Worm (Caenorhabditis elegans) whole organism, L4 larva: ENCODE measurements around the gene ccch-1.

Experiments
- D1046.2 ChIP-seq: fragments of 200-800 bp; sonication (Bioruptor generic); IDR thresholded peaks from 2 replicates; pipeline ENCODE4 v1.3.6; 2022; ENCODE audit warnings: missing genetic modification characterization, missing compliant biosample characterization
- F10B5.3 ChIP-seq: sonication (generic microtip); optimal IDR thresholded peaks from 2 replicates; lab custom pipeline; 2016; ENCODE audit warnings: mild to moderate bottlenecking, missing genetic modification characterization, missing compliant biosample characterization
- F37D6.2 ChIP-seq: sonication (generic microtip); optimal IDR thresholded peaks from 2 replicates; lab custom pipeline; 2016; ENCODE audit warnings: mild to moderate bottlenecking, missing genetic modification characterization, missing compliant biosample characterization
- T20F7.1 ChIP-seq: fragments of 200-800 bp; sonication (Bioruptor generic); optimal IDR thresholded peaks from 2 replicates; lab custom pipeline; 2018; ENCODE audit warnings: mild to moderate bottlenecking, missing genetic modification characterization, missing compliant biosample characterization
- T26A8.4 ChIP-seq: fragments of 200-800 bp; sonication (Bioruptor generic); IDR thresholded peaks from 2 replicates; pipeline ENCODE4 v1.3.6; 2022; ENCODE audit warnings: missing genetic modification characterization, missing compliant biosample characterization
- ZK337.2 ChIP-seq: fragments of 200-800 bp; sonication (Bioruptor generic); IDR thresholded peaks from 2 replicates; pipeline ENCODE4 v1.3.6; 2022; ENCODE audit warnings: missing genetic modification reagents, missing genetic modification characterization, missing compliant biosample characterization
- ZK546.5 ChIP-seq, 2 experiments: sonication (generic microtip); optimal IDR thresholded peaks; 2 replicates each; lab custom pipeline; 2017; ENCODE audit warnings: missing biosample characterization in 2 of 2, missing genetic modification characterization in 2 of 2
- aha-1 ChIP-seq: fragments of 150-350 bp; peaks from one replicate; lab custom pipeline; 2014; ENCODE audit warnings: missing biosample characterization, missing genetic modification characterization
- attf-4 ChIP-seq: sonication (generic microtip); optimal IDR thresholded peaks from 3 replicates; lab custom pipeline; 2017; ENCODE audit warnings: missing biosample characterization, missing genetic modification characterization
- ces-1 ChIP-seq: fragments of 150-350 bp; sonication (generic microtip); optimal IDR thresholded peaks from 4 replicates; lab custom pipeline; 2014; ENCODE audit warnings: missing biosample characterization, missing genetic modification reagents, missing genetic modification characterization
- cey-2 ChIP-seq: sonication (generic microtip); optimal IDR thresholded peaks from 3 replicates; lab custom pipeline; 2017; ENCODE audit warnings: missing genetic modification characterization, mild to moderate bottlenecking, missing compliant biosample characterization, antibody characterized with exemption, borderline replicate concordance; ENCODE audit not compliant: insufficient read depth
- ctbp-1 ChIP-seq: fragments of 200-800 bp; sonication (Bioruptor generic); IDR thresholded peaks from 2 replicates; pipeline ENCODE4 v1.3.6; 2022; ENCODE audit warnings: missing genetic modification reagents, missing genetic modification characterization, missing compliant biosample characterization
- daf-16 ChIP-seq, 3 experiments: sonication (generic microtip); optimal IDR thresholded peaks; 2 replicates each; lab custom pipeline; 2016 to 2017; ENCODE audit warnings: missing genetic modification characterization in 3 of 3, missing genetic modification reagents in 3 of 3, mild to moderate bottlenecking in 2 of 3, missing compliant biosample characterization in 2 of 3, missing biosample characterization in 1 of 3, moderate library complexity in 1 of 3
- dmd-6 ChIP-seq: fragments of 200-800 bp; sonication (Bioruptor generic); IDR thresholded peaks from 2 replicates; pipeline ENCODE4 v1.3.6; 2022; ENCODE audit warnings: missing genetic modification reagents, missing genetic modification characterization, missing compliant biosample characterization
- dpl-1 ChIP-seq: fragments of 150-350 bp; optimal IDR thresholded peaks from 2 replicates; lab custom pipeline; 2014; ENCODE audit warnings: missing biosample characterization, missing genetic modification reagents, missing genetic modification characterization
- dve-1 ChIP-seq: sonication (generic microtip); optimal IDR thresholded peaks from 2 replicates; lab custom pipeline; 2017; ENCODE audit warnings: antibody characterized with exemption, mild to moderate bottlenecking, missing genetic modification characterization, missing compliant biosample characterization; ENCODE audit not compliant: insufficient read depth
- egl-27 ChIP-seq: sonication (generic microtip); optimal IDR thresholded peaks from 3 replicates; lab custom pipeline; 2017; ENCODE audit warnings: missing biosample characterization, missing genetic modification reagents, missing genetic modification characterization
- fkh-10 ChIP-seq: fragments of 150-350 bp; optimal IDR thresholded peaks from 2 replicates; lab custom pipeline; 2014; ENCODE audit warnings: missing biosample characterization, missing genetic modification reagents, missing genetic modification characterization
- hlh-30 ChIP-seq: sonication (generic microtip); optimal IDR thresholded peaks from 2 replicates; lab custom pipeline; 2017; ENCODE audit warnings: antibody characterized with exemption, mild to moderate bottlenecking, missing genetic modification characterization, missing compliant biosample characterization; ENCODE audit not compliant: insufficient read depth
- lim-7 ChIP-seq: fragments of 200-800 bp; sonication (Bioruptor generic); IDR thresholded peaks from 2 replicates; pipeline ENCODE4 v1.3.6; 2022; ENCODE audit warnings: missing genetic modification characterization, missing compliant biosample characterization
- lsy-2 ChIP-seq, 2 experiments: fragments of 150-350 bp in 1 of 2; sonication (generic microtip) in 1 of 2; optimal IDR thresholded peaks; 2 replicates each; lab custom pipeline; 2014 to 2017; ENCODE audit warnings: missing biosample characterization in 2 of 2, missing genetic modification characterization in 2 of 2
- mdl-1 ChIP-seq, 2 experiments: fragments of 150-350 bp in 1 of 2; sonication (generic microtip) in 1 of 2; optimal IDR thresholded peaks; 2 replicates each; lab custom pipeline; 2014 to 2017; ENCODE audit warnings: missing biosample characterization in 2 of 2, missing genetic modification characterization in 2 of 2
- mep-1 ChIP-seq: fragments of 150-350 bp; sonication (generic microtip); optimal IDR thresholded peaks from 3 replicates; lab custom pipeline; 2014; ENCODE audit warnings: missing biosample characterization, missing genetic modification characterization
- mes-2 ChIP-seq: sonication (generic microtip); optimal IDR thresholded peaks from 2 replicates; lab custom pipeline; 2016; ENCODE audit warnings: missing genotype, mild to moderate bottlenecking, missing genetic modification characterization, missing compliant biosample characterization; ENCODE audit not compliant: poor library complexity, severe bottlenecking
- mxl-2 ChIP-seq: fragments of 200-800 bp; sonication (Bioruptor generic); conservative IDR thresholded peaks from 2 replicates; pipeline ENCODE4 v1.3.6; 2022; ENCODE audit warnings: missing genetic modification reagents, missing genetic modification characterization, missing compliant biosample characterization
- mxl-3 ChIP-seq: fragments of 200-800 bp; sonication (Bioruptor generic); optimal IDR thresholded peaks from 2 replicates; lab custom pipeline; 2018; ENCODE audit warnings: mild to moderate bottlenecking, missing genetic modification characterization, missing compliant biosample characterization
- nhr-10 ChIP-seq: fragments of 150-350 bp; optimal IDR thresholded peaks from 2 replicates; lab custom pipeline; 2014; ENCODE audit warnings: missing biosample characterization, missing genetic modification characterization
- nhr-11 ChIP-seq: fragments of 150-350 bp; optimal IDR thresholded peaks from 2 replicates; lab custom pipeline; 2014; ENCODE audit warnings: missing biosample characterization, missing genetic modification characterization
- nhr-28 ChIP-seq: fragments of 150-350 bp; optimal IDR thresholded peaks from 2 replicates; lab custom pipeline; 2014; ENCODE audit warnings: missing biosample characterization, missing genetic modification characterization
- nhr-42 ChIP-seq: fragments of 200-800 bp; sonication (Bioruptor generic); IDR thresholded peaks from 2 replicates; pipeline ENCODE4 v1.3.6; 2022; ENCODE audit warnings: missing genetic modification characterization, missing compliant biosample characterization
- nhr-48 ChIP-seq: sonication (generic microtip); optimal IDR thresholded peaks from 2 replicates; lab custom pipeline; 2016; ENCODE audit warnings: mild to moderate bottlenecking, missing genetic modification characterization, missing compliant biosample characterization
- nhr-77 ChIP-seq: fragments of 150-350 bp; optimal IDR thresholded peaks from 2 replicates; lab custom pipeline; 2014; ENCODE audit warnings: missing biosample characterization, missing genetic modification characterization
- pha-4 ChIP-seq, 2 experiments: fragments of 150-350 bp in 1 of 2; fragments of 200-800 bp in 1 of 2; sonication (Bioruptor generic) in 1 of 2; IDR thresholded peaks in 1 of 2; optimal IDR thresholded peaks in 1 of 2; 2 replicates each; pipeline versions ENCODE4 v1.3.6 to Lab custom; 2014 to 2022; ENCODE audit warnings: missing genetic modification characterization in 2 of 2, missing genetic modification reagents in 2 of 2, missing biosample characterization in 1 of 2, missing compliant biosample characterization in 1 of 2
- php-3 ChIP-seq: fragments of 200-800 bp; sonication (Bioruptor generic); IDR thresholded peaks from 2 replicates; pipeline ENCODE4 v1.3.6; 2022; ENCODE audit warnings: missing genetic modification reagents, missing genetic modification characterization, missing compliant biosample characterization
- pqm-1 ChIP-seq: sonication (generic microtip); optimal IDR thresholded peaks from 2 replicates; lab custom pipeline; 2017; ENCODE audit warnings: missing biosample characterization, missing genetic modification characterization
- rbr-2 ChIP-seq: sonication (generic microtip); optimal IDR thresholded peaks from 2 replicates; lab custom pipeline; 2016; ENCODE audit warnings: missing genotype, missing genetic modification characterization, missing compliant biosample characterization
- saeg-2 ChIP-seq: fragments of 200-800 bp; sonication (Bioruptor generic); IDR thresholded peaks from 2 replicates; pipeline ENCODE4 v1.3.6; 2022; ENCODE audit warnings: missing genetic modification reagents, missing genetic modification characterization, missing compliant biosample characterization
- sdz-12 ChIP-seq: fragments of 200-800 bp; sonication (Bioruptor generic); optimal IDR thresholded peaks from 2 replicates; lab custom pipeline; 2018; ENCODE audit warnings: mild to moderate bottlenecking, missing genetic modification characterization, missing compliant biosample characterization
- skn-1 ChIP-seq: fragments of 150-350 bp; optimal IDR thresholded peaks from 2 replicates; lab custom pipeline; 2014; ENCODE audit warnings: missing biosample characterization, missing genetic modification characterization
- spr-3 ChIP-seq: fragments of 200-800 bp; sonication (Bioruptor generic); optimal IDR thresholded peaks from 2 replicates; lab custom pipeline; 2018; ENCODE audit warnings: mild to moderate bottlenecking, missing genetic modification characterization, missing compliant biosample characterization
- tra-1 ChIP-seq: fragments of 200-800 bp; sonication (Bioruptor generic); IDR thresholded peaks from 2 replicates; pipeline ENCODE4 v1.3.6; 2022; ENCODE audit warnings: missing genetic modification reagents, missing genetic modification characterization, missing compliant biosample characterization
- unc-130 ChIP-seq: sonication (generic microtip); optimal IDR thresholded peaks from 2 replicates; lab custom pipeline; 2016; ENCODE audit warnings: missing genetic modification reagents, missing genetic modification characterization, missing compliant biosample characterization
- unc-62 ChIP-seq, 3 experiments: fragments of 150-350 bp in 1 of 3; sonication (generic microtip); optimal IDR thresholded peaks in 2 of 3; peaks in 1 of 3; 1 replicate in 1 of 3; 2 replicates in 2 of 3; lab custom pipeline; 2014 to 2017; ENCODE audit warnings: missing biosample characterization in 3 of 3, missing genetic modification characterization in 3 of 3, missing genetic modification reagents in 3 of 3, missing genotype in 1 of 3
- vab-7 ChIP-seq: fragments of 200-800 bp; sonication (Bioruptor generic); IDR thresholded peaks from 2 replicates; pipeline ENCODE4 v1.3.6; 2022; ENCODE audit warnings: missing genetic modification reagents, missing genetic modification characterization, missing compliant biosample characterization
- zip-2 ChIP-seq: fragments of 150-350 bp; optimal IDR thresholded peaks from 2 replicates; lab custom pipeline; 2014; ENCODE audit warnings: missing biosample characterization, missing genetic modification characterization

Gene ccch-1

DNA sequence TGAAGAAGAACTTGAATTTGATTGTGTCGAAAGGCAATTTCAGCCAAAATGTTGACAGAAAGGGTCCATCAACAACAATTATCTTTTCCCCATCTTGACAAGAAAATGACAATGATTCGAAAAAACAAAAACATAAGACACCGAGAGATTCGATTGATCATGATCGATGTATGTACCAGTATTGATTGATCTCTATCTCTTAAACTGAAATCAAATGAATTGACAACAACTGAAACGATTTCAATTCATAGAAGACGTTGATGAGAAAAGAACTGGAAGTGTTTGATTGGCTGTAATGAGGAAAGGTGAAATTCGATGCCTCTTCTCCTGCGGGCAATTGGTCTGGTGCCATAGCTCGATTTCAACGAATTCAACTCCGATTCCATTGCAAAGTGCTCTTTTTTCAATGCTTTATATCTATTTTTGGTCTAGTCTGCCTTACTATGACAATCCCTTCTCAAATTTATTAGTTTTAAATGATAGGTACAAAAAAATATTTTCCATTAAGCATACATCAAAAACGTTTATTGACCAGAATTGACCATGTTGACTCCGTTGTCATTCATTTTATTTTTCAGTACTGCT is 5.8 kb downstream of the ccch-1 start:
- no peak for TF ChIP-seq nhr-11
- no peak for TF ChIP-seq php-3 (GFP tag; lab: Robert Waterston, UW)
- TF ChIP-seq egl-27 (tag; lab: Kevin White, UChicago): no peak
- no peak for TF ChIP-seq dpl-1 (GFP tag; lab: Kevin White, UChicago)
- TF ChIP-seq F37D6.2: no peak
- no peak for TF ChIP-seq pqm-1 (tag; lab: Kevin White, UChicago)
- TF ChIP-seq skn-1 (tag; lab: Kevin White, UChicago): no peak
- no peak for TF ChIP-seq ZK337.2 (GFP tag; lab: Robert Waterston, UW)
- TF ChIP-seq tra-1 (GFP tag; lab: Robert Waterston, UW): no peak
- no peak for TF ChIP-seq zip-2 (tag; lab: Kevin White, UChicago)
- no peak for TF ChIP-seq mxl-2
- TF ChIP-seq nhr-42: no peak
- TF ChIP-seq T20F7.1 (GFP tag; lab: Kevin White, UChicago): no peak
- peak in 1 of 2 experiments; percentile 93 for TF ChIP-seq unc-62 (GFP tag; optimal IDR thresholded peaks at IDR 0.05 in 1 of 2; lab: Kevin White, UChicago)
- TF ChIP-seq unc-62 (tag; optimal IDR thresholded peaks at IDR 0.05; lab: Kevin White, UChicago): no peak
- peak in 1 of 2 experiments; percentile 29 for TF ChIP-seq daf-16 (GFP tag; optimal IDR thresholded peaks at IDR 0.05; lab: Kevin White, UChicago)
- TF ChIP-seq daf-16 (tag; optimal IDR thresholded peaks at IDR 0.05; lab: Kevin White, UChicago): no peak
- TF ChIP-seq unc-130 (GFP tag; lab: Kevin White, UChicago): no peak
- peak; percentile 93 for TF ChIP-seq aha-1
- TF ChIP-seq saeg-2: no peak
- TF ChIP-seq vab-7: no peak
- TF ChIP-seq ZK546.5 (tag; optimal IDR thresholded peaks at IDR 0.05; lab: Kevin White, UChicago): no peak
- no peak for TF ChIP-seq ces-1
- TF ChIP-seq lim-7 (GFP tag; lab: Robert Waterston, UW): no peak
- TF ChIP-seq sdz-12 (GFP tag; lab: Kevin White, UChicago): no peak
- no peak for TF ChIP-seq spr-3 (GFP tag; lab: Kevin White, UChicago)
- 0 out of 2 replicates have a peak, but pooled peaks have one; percentile 51 for TF ChIP-seq D1046.2
- 0 out of 2 replicates have a peak, but pooled peaks have one; percentile 39 for TF ChIP-seq pha-4 (GFP tag; IDR thresholded peaks at IDR 0.05; lab: Robert Waterston, UW)
- no peak for TF ChIP-seq pha-4 (tag; optimal IDR thresholded peaks at IDR 0.05; lab: Kevin White, UChicago)
- no peak for TF ChIP-seq ctbp-1 (GFP tag; lab: Robert Waterston, UW)
- TF ChIP-seq mep-1 (tag; lab: Kevin White, UChicago): no peak
- no peak for TF ChIP-seq rbr-2
- no peak for TF ChIP-seq fkh-10
- no peak for TF ChIP-seq T26A8.4

DNA sequence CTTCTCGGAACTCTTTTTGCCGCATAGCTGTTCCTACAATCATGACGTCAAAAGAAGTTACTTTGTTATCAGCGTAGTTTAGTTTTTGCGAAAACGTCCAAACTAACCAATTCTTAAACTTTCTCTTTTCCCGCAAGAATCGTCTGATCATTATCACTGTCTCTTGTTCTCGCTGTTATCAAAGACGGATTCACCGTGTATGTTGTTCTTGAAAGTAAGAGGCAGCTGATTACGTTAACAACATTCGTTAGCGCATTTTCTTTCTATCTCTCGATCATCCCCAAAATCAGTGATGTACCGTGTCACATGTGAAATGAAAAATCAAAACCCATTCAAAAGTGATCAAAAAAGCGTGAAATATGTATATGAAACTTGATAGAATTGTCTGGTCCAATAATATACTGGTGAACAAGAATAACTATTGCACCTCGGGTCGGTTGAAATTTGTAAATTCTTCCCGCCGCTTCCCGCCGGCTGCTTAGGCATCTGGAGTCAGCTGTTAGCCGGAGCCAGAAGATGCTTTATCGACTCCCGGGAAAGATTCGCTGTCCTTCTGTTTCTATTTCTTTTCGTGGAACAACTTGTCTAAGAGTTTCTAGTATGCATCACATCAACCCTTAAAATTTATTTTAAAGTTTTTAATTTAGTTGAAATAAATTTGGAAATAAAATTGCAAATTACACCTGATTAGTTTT is 7.0 kb downstream of the ccch-1 start:
- TF ChIP-seq T20F7.1 (GFP tag; lab: Kevin White, UChicago) (peak; percentile 12), F10B5.3 (tag; lab: Kevin White, UChicago) (no peak), mxl-3 (GFP tag; lab: Kevin White, UChicago) (peak; percentile 50), nhr-77 (tag; lab: Kevin White, UChicago) (peak; percentile 84), nhr-28 (tag; lab: Kevin White, UChicago) (peak; percentile 94), pqm-1 (tag; lab: Kevin White, UChicago) (peak; percentile 78), zip-2 (tag; lab: Kevin White, UChicago) (no peak), attf-4 (no peak), hlh-30 (tag; lab: Kevin White, UChicago) (peak; percentile 85), php-3 (GFP tag; lab: Robert Waterston, UW) (0 out of 2 replicates have a peak, but pooled peaks have one; percentile 28), daf-16 (GFP tag; optimal IDR thresholded peaks at IDR 0.05; lab: Kevin White, UChicago) (no peak), daf-16 (tag; optimal IDR thresholded peaks at IDR 0.05; lab: Kevin White, UChicago) (peak; percentile 77), mep-1 (tag; lab: Kevin White, UChicago) (peak; percentile 56), mdl-1 (tag; optimal IDR thresholded peaks at IDR 0.05; lab: Kevin White, UChicago) (peak in 1 of 2 experiments; percentile 59), lsy-2 (tag; optimal IDR thresholded peaks at IDR 0.05; lab: Kevin White, UChicago) (peak in 1 of 2 experiments; percentile 64), dve-1 (peak; percentile 77), saeg-2 (no peak), aha-1 (peak; percentile 45), dmd-6 (GFP tag; lab: Robert Waterston, UW) (peak; percentile 66), nhr-10 (tag; lab: Kevin White, UChicago) (peak; percentile 41), nhr-42 (no peak), unc-62 (GFP tag; optimal IDR thresholded peaks at IDR 0.05 in 1 of 2; lab: Kevin White, UChicago) (peak in 1 of 2 experiments; percentile 79), unc-62 (tag; optimal IDR thresholded peaks at IDR 0.05; lab: Kevin White, UChicago) (no peak), mes-2 (tag; lab: Kevin White, UChicago) (peak; percentile 47), nhr-48 (tag; lab: Kevin White, UChicago) (no peak), cey-2 (tag; lab: Kevin White, UChicago) (peak; percentile 78)
